Worm (Caenorhabditis elegans) whole organism, L4 larva: ENCODE results near the gene nhr-68.

Source experiments
- D1046.2 ChIP-seq: fragments of 200-800 bp; sonication (Bioruptor generic); IDR thresholded peaks from 2 replicates; pipeline ENCODE4 v1.3.6; 2022; ENCODE audit warnings: missing genetic modification characterization, missing compliant biosample characterization
- F37D6.2 ChIP-seq: sonication (generic microtip); optimal IDR thresholded peaks from 2 replicates; lab custom pipeline; 2016; ENCODE audit warnings: mild to moderate bottlenecking, missing genetic modification characterization, missing compliant biosample characterization
- F44E2.7 ChIP-seq: fragments of 200-800 bp; sonication (Bioruptor generic); IDR thresholded peaks from 2 replicates; pipeline ENCODE4 v2.1.2; 2022; ENCODE audit warnings: missing genetic modification characterization, missing compliant biosample characterization
- T20F7.1 ChIP-seq: fragments of 200-800 bp; sonication (Bioruptor generic); optimal IDR thresholded peaks from 2 replicates; lab custom pipeline; 2018; ENCODE audit warnings: mild to moderate bottlenecking, missing genetic modification characterization, missing compliant biosample characterization
- T26A8.4 ChIP-seq: fragments of 200-800 bp; sonication (Bioruptor generic); IDR thresholded peaks from 2 replicates; pipeline ENCODE4 v1.3.6; 2022; ENCODE audit warnings: missing genetic modification characterization, missing compliant biosample characterization
- Y105C5A.15 ChIP-seq: fragments of 200-800 bp; sonication (Bioruptor generic); IDR thresholded peaks from 2 replicates; pipeline ENCODE4 v1.3.6; 2022; ENCODE audit warnings: missing genetic modification characterization, missing compliant biosample characterization
- Y48G9A.11 ChIP-seq: fragments of 200-800 bp; sonication (Bioruptor generic); IDR thresholded peaks from 2 replicates; pipeline ENCODE4 v1.3.6; 2022; ENCODE audit warnings: missing genetic modification reagents, missing genetic modification characterization, missing compliant biosample characterization
- Y5F2A.4 ChIP-seq: fragments of 200-800 bp; sonication (Bioruptor generic); optimal IDR thresholded peaks from 2 replicates; lab custom pipeline; 2018; ENCODE audit warnings: mild to moderate bottlenecking, missing genetic modification characterization, missing compliant biosample characterization
- ZK546.5 ChIP-seq, 2 experiments: sonication (generic microtip); optimal IDR thresholded peaks; 2 replicates each; lab custom pipeline; 2017; ENCODE audit warnings: missing biosample characterization in 2 of 2, missing genetic modification characterization in 2 of 2
- aha-1 ChIP-seq: fragments of 150-350 bp; peaks from one replicate; lab custom pipeline; 2014; ENCODE audit warnings: missing biosample characterization, missing genetic modification characterization
- aly-2 ChIP-seq: sonication (generic microtip); optimal IDR thresholded peaks from 2 replicates; lab custom pipeline; 2018; ENCODE audit warnings: missing biosample characterization, missing genetic modification characterization
- ama-1 ChIP-seq: fragments of 150-350 bp; optimal IDR thresholded peaks from 2 replicates; lab custom pipeline; 2014; ENCODE audit warnings: inconsistent platforms, mixed read lengths
- arid-1 ChIP-seq: fragments of 200-800 bp; sonication (Bioruptor generic); conservative IDR thresholded peaks from 2 replicates; pipeline ENCODE4 v1.3.6; 2022; ENCODE audit warnings: missing genetic modification reagents, missing genetic modification characterization, missing compliant biosample characterization
- ceh-20 ChIP-seq: fragments of 200-800 bp; sonication (Bioruptor generic); IDR thresholded peaks from 2 replicates; pipeline ENCODE4 v1.3.6; 2022; ENCODE audit warnings: missing genetic modification reagents, missing genetic modification characterization, missing compliant biosample characterization
- cey-2 ChIP-seq: sonication (generic microtip); optimal IDR thresholded peaks from 3 replicates; lab custom pipeline; 2017; ENCODE audit warnings: missing genetic modification characterization, mild to moderate bottlenecking, missing compliant biosample characterization, antibody characterized with exemption, borderline replicate concordance; ENCODE audit not compliant: insufficient read depth
- daf-12 ChIP-seq: fragments of 150-350 bp; optimal IDR thresholded peaks from 2 replicates; lab custom pipeline; 2014; ENCODE audit warnings: missing biosample characterization, missing genetic modification reagents, missing genetic modification characterization
- daf-19 ChIP-seq: fragments of 200-800 bp; sonication (Bioruptor generic); conservative IDR thresholded peaks from 2 replicates; pipeline ENCODE4 v1.3.6; 2022; ENCODE audit warnings: missing genetic modification characterization, missing compliant biosample characterization
- daf-8 ChIP-seq: fragments of 200-800 bp; sonication (Bioruptor generic); IDR thresholded peaks from 2 replicates; pipeline ENCODE4 v1.3.6; 2022; ENCODE audit warnings: missing genetic modification characterization, missing compliant biosample characterization
- dmd-6 ChIP-seq: fragments of 200-800 bp; sonication (Bioruptor generic); IDR thresholded peaks from 2 replicates; pipeline ENCODE4 v1.3.6; 2022; ENCODE audit warnings: missing genetic modification reagents, missing genetic modification characterization, missing compliant biosample characterization
- dmd-8 ChIP-seq: fragments of 200-800 bp; sonication (Bioruptor generic); IDR thresholded peaks from 2 replicates; pipeline ENCODE4 v1.3.6; 2022; ENCODE audit warnings: missing genetic modification characterization, missing compliant biosample characterization
- duxl-1 ChIP-seq: sonication (generic microtip); optimal IDR thresholded peaks from 2 replicates; lab custom pipeline; 2016; ENCODE audit warnings: mild to moderate bottlenecking, missing genetic modification characterization, moderate library complexity, missing compliant biosample characterization; ENCODE audit not compliant: poor library complexity
- egl-43 ChIP-seq: fragments of 200-800 bp; sonication (Bioruptor generic); IDR thresholded peaks from 2 replicates; pipeline ENCODE4 v1.3.6; 2022; ENCODE audit warnings: missing genetic modification reagents, missing genetic modification characterization, missing compliant biosample characterization
- gei-8 ChIP-seq: fragments of 200-800 bp; sonication (Bioruptor generic); optimal IDR thresholded peaks from 2 replicates; lab custom pipeline; 2018; ENCODE audit warnings: mild to moderate bottlenecking, missing genetic modification characterization, missing compliant biosample characterization
- hlh-11 ChIP-seq: fragments of 200-800 bp; sonication (Bioruptor generic); optimal IDR thresholded peaks from 2 replicates; lab custom pipeline; 2018; ENCODE audit warnings: mild to moderate bottlenecking, missing genetic modification characterization, missing compliant biosample characterization
- hlh-30 ChIP-seq: sonication (generic microtip); optimal IDR thresholded peaks from 2 replicates; lab custom pipeline; 2017; ENCODE audit warnings: antibody characterized with exemption, mild to moderate bottlenecking, missing genetic modification characterization, missing compliant biosample characterization; ENCODE audit not compliant: insufficient read depth
- jun-1 ChIP-seq: fragments of 150-350 bp; optimal IDR thresholded peaks from 2 replicates; lab custom pipeline; 2014; ENCODE audit warnings: missing biosample characterization, missing genetic modification reagents, missing genetic modification characterization
- lin-38 ChIP-seq: fragments of 200-800 bp; sonication (Bioruptor generic); IDR thresholded peaks from 2 replicates; pipeline ENCODE4 v1.3.6; 2022; ENCODE audit warnings: missing genetic modification reagents, missing genetic modification characterization, missing compliant biosample characterization
- nhr-102 ChIP-seq: sonication (generic microtip); optimal IDR thresholded peaks from 2 replicates; lab custom pipeline; 2016; ENCODE audit warnings: mild to moderate bottlenecking, missing genetic modification characterization, moderate library complexity, missing compliant biosample characterization
- nhr-25 ChIP-seq: sonication (generic microtip); optimal IDR thresholded peaks from 2 replicates; lab custom pipeline; 2017; ENCODE audit warnings: missing genetic modification characterization, mild to moderate bottlenecking, missing compliant biosample characterization, antibody characterized with exemption, moderate library complexity, borderline replicate concordance; ENCODE audit not compliant: insufficient read depth
- nhr-41 ChIP-seq: fragments of 200-800 bp; sonication (Bioruptor generic); IDR thresholded peaks from 2 replicates; pipeline ENCODE4 v1.3.6; 2022; ENCODE audit warnings: missing genetic modification reagents, missing genetic modification characterization, missing compliant biosample characterization
- pha-4 ChIP-seq, 2 experiments: fragments of 150-350 bp in 1 of 2; fragments of 200-800 bp in 1 of 2; sonication (Bioruptor generic) in 1 of 2; IDR thresholded peaks in 1 of 2; optimal IDR thresholded peaks in 1 of 2; 2 replicates each; pipeline versions ENCODE4 v1.3.6 to Lab custom; 2014 to 2022; ENCODE audit warnings: missing genetic modification characterization in 2 of 2, missing genetic modification reagents in 2 of 2, missing biosample characterization in 1 of 2, missing compliant biosample characterization in 1 of 2
- pqm-1 ChIP-seq: sonication (generic microtip); optimal IDR thresholded peaks from 2 replicates; lab custom pipeline; 2017; ENCODE audit warnings: missing biosample characterization, missing genetic modification characterization
- rbr-2 ChIP-seq: sonication (generic microtip); optimal IDR thresholded peaks from 2 replicates; lab custom pipeline; 2016; ENCODE audit warnings: missing genotype, missing genetic modification characterization, missing compliant biosample characterization
- sdz-12 ChIP-seq: fragments of 200-800 bp; sonication (Bioruptor generic); optimal IDR thresholded peaks from 2 replicates; lab custom pipeline; 2018; ENCODE audit warnings: mild to moderate bottlenecking, missing genetic modification characterization, missing compliant biosample characterization
- skn-1 ChIP-seq: fragments of 150-350 bp; optimal IDR thresholded peaks from 2 replicates; lab custom pipeline; 2014; ENCODE audit warnings: missing biosample characterization, missing genetic modification characterization
- spr-1 ChIP-seq: sonication (generic microtip); optimal IDR thresholded peaks from 2 replicates; lab custom pipeline; 2016; ENCODE audit warnings: mild to moderate bottlenecking, missing genetic modification characterization, missing compliant biosample characterization
- spr-3 ChIP-seq: fragments of 200-800 bp; sonication (Bioruptor generic); optimal IDR thresholded peaks from 2 replicates; lab custom pipeline; 2018; ENCODE audit warnings: mild to moderate bottlenecking, missing genetic modification characterization, missing compliant biosample characterization
- unc-130 ChIP-seq: sonication (generic microtip); optimal IDR thresholded peaks from 2 replicates; lab custom pipeline; 2016; ENCODE audit warnings: missing genetic modification reagents, missing genetic modification characterization, missing compliant biosample characterization
- unc-62 ChIP-seq, 3 experiments: fragments of 150-350 bp in 1 of 3; sonication (generic microtip); optimal IDR thresholded peaks in 2 of 3; peaks in 1 of 3; 1 replicate in 1 of 3; 2 replicates in 2 of 3; lab custom pipeline; 2014 to 2017; ENCODE audit warnings: missing biosample characterization in 3 of 3, missing genetic modification characterization in 3 of 3, missing genetic modification reagents in 3 of 3, missing genotype in 1 of 3
- vab-7 ChIP-seq: fragments of 200-800 bp; sonication (Bioruptor generic); IDR thresholded peaks from 2 replicates; pipeline ENCODE4 v1.3.6; 2022; ENCODE audit warnings: missing genetic modification reagents, missing genetic modification characterization, missing compliant biosample characterization
- zag-1 ChIP-seq: fragments of 150-350 bp; optimal IDR thresholded peaks from 2 replicates; lab custom pipeline; 2014; ENCODE audit warnings: missing biosample characterization, missing genetic modification characterization
- zfp-2 ChIP-seq: sonication (generic microtip); optimal IDR thresholded peaks from 2 replicates; lab custom pipeline; 2016; ENCODE audit warnings: mild to moderate bottlenecking, missing genetic modification characterization, missing compliant biosample characterization
- zip-11 ChIP-seq: fragments of 200-800 bp; sonication (Bioruptor generic); IDR thresholded peaks from 2 replicates; pipeline ENCODE4 v1.3.6; 2022; ENCODE audit warnings: missing genetic modification characterization, missing compliant biosample characterization
- ztf-7 ChIP-seq: fragments of 150-350 bp; optimal IDR thresholded peaks from 2 replicates; lab custom pipeline; 2014; ENCODE audit warnings: missing biosample characterization, missing genetic modification characterization

The nhr-68 gene

ce11 chrV:11527531-11527930 lies 45.7 kb upstream of the nhr-68 start, which contains the start of gene ccch-1:
TSS of gene ccch-1 (plus strand) at chrV:11527831.
- TF ChIP-seq hlh-11 (tag; lab: Kevin White, UChicago) (no peak), dmd-8 (no peak), pqm-1 (tag; lab: Kevin White, UChicago) (no peak), nhr-41 (GFP tag; lab: Robert Waterston, UW) (no peak), duxl-1 (no peak), D1046.2 (no peak), zag-1 (tag; lab: Kevin White, UChicago) (no peak), vab-7 (GFP tag; lab: Robert Waterston, UW) (no peak), F37D6.2 (tag; lab: Kevin White, UChicago) (no peak), ceh-20 (GFP tag; lab: Robert Waterston, UW) (no peak), daf-19 (GFP tag; lab: Robert Waterston, UW) (no peak), lin-38 (GFP tag; lab: Robert Waterston, UW) (no peak), rbr-2 (tag; lab: Kevin White, UChicago) (no peak), gei-8 (GFP tag; lab: Kevin White, UChicago) (no peak), Y105C5A.15 (no peak)

ce11 chrV:11528633-11529327 lies 44.5 kb upstream of the nhr-68 start:
- peak in 1 of 2 experiments; percentile 91 for TF ChIP-seq unc-62 (GFP tag; optimal IDR thresholded peaks at IDR 0.05 in 1 of 2; lab: Kevin White, UChicago)
- TF ChIP-seq unc-62 (tag; optimal IDR thresholded peaks at IDR 0.05; lab: Kevin White, UChicago): no peak
- TF ChIP-seq daf-8: no peak
- no peak for TF ChIP-seq ztf-7 (tag; lab: Kevin White, UChicago)
- no peak for TF ChIP-seq Y105C5A.15
- no peak for TF ChIP-seq unc-130
- no peak for TF ChIP-seq zfp-2 (tag; lab: Kevin White, UChicago)
- TF ChIP-seq Y5F2A.4 (GFP tag; lab: Kevin White, UChicago): no peak
- no peak for TF ChIP-seq nhr-102 (tag; lab: Kevin White, UChicago)
- no peak for TF ChIP-seq egl-43
- TF ChIP-seq duxl-1: no peak
- no peak for TF ChIP-seq sdz-12 (GFP tag; lab: Kevin White, UChicago)
- peak; percentile 50 for TF ChIP-seq hlh-30
- TF ChIP-seq, all 104 proteins: peak for 2

DNA sequence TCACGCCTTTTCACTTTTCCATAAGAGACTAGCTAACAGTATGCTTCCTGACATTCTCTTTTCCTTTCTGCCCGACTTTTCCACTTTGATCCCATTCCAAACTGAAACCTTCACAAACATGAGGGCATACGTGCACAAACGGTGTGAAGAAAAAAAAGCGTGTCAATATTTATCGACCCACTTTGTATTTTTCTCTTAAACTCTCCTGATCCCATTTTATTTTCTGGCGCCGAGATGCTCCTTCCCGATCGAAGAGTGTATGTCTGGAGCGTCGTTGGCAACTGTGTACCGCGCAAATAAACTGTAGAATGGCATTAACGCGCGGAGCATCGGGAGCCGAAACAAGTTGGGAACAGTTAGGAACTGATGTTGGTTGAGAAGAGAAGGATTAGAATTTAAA lies 43.7 kb upstream of the nhr-68 start:
- no peak for TF ChIP-seq pha-4 (GFP tag; IDR thresholded peaks at IDR 0.05; lab: Robert Waterston, UW)
- TF ChIP-seq pha-4 (tag; optimal IDR thresholded peaks at IDR 0.05; lab: Kevin White, UChicago): peak; percentile 71
- TF ChIP-seq nhr-102 (tag; lab: Kevin White, UChicago): no peak
- TF ChIP-seq aha-1 (tag; lab: Kevin White, UChicago): peak; percentile 64

DNA sequence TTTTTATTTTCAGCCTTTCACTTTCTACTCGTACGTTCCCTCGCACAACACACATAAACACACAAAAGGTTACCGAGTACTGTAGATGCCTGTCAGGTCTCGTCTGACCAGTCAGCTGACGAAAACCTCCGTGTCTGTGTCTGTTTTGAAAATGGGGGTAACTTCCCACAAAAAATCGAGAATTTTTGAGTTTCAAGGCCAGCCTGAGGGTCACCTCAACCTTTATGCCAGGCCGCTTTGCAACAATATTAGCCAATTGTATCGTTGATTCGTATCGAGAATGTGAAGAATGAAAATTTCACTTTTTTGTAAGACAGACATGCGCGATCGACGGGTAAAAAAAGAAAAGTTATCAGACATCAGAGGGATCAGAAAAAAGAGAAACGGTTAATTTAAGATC lies 42.1 kb upstream of the nhr-68 start:
- TF ChIP-seq skn-1 (tag; lab: Kevin White, UChicago) (no peak), ZK546.5 (tag; optimal IDR thresholded peaks at IDR 0.05; lab: Kevin White, UChicago) (no peak), dmd-6 (peak; percentile 31), zip-11 (GFP tag; lab: Robert Waterston, UW) (no peak), F44E2.7 (GFP tag; lab: Robert Waterston, UW) (no peak), arid-1 (no peak), jun-1 (tag; lab: Kevin White, UChicago) (no peak), Y48G9A.11 (GFP tag; lab: Robert Waterston, UW) (no peak), spr-1 (no peak), T26A8.4 (GFP tag; lab: Robert Waterston, UW) (no peak), unc-62 (GFP tag; optimal IDR thresholded peaks at IDR 0.05 in 1 of 2; lab: Kevin White, UChicago) (peak in 1 of 2 experiments; percentile 48), unc-62 (tag; optimal IDR thresholded peaks at IDR 0.05; lab: Kevin White, UChicago) (no peak), spr-3 (no peak), egl-43 (no peak), T20F7.1 (GFP tag; lab: Kevin White, UChicago) (no peak), cey-2 (tag; lab: Kevin White, UChicago) (no peak), nhr-25 (tag; lab: Kevin White, UChicago) (peak; percentile 87), Y105C5A.15 (no peak), pqm-1 (tag; lab: Kevin White, UChicago) (no peak), daf-12 (tag; lab: Kevin White, UChicago) (no peak), aly-2 (tag; lab: Kevin White, UChicago) (no peak), ama-1 (lab: Kevin White, UChicago) (no peak)
